Worm (Caenorhabditis elegans) whole organism, L4 larva: ENCODE measurements around the gene hpo-30.

Experiments used
- F10B5.3 ChIP-seq: sonication (generic microtip); optimal IDR thresholded peaks from 2 replicates; lab custom pipeline; 2016; ENCODE audit warnings: mild to moderate bottlenecking, missing genetic modification characterization, missing compliant biosample characterization
- F26F4.8 ChIP-seq: fragments of 200-800 bp; sonication (Bioruptor generic); conservative IDR thresholded peaks from 2 replicates; pipeline ENCODE4 v1.3.6; 2022; ENCODE audit warnings: missing genetic modification characterization, missing compliant biosample characterization
- F49E8.2 ChIP-seq: sonication (generic microtip); optimal IDR thresholded peaks from 2 replicates; lab custom pipeline; 2016; ENCODE audit warnings: missing compliant biosample characterization, mild to moderate bottlenecking, missing genetic modification characterization, borderline replicate concordance
- Y5F2A.4 ChIP-seq: fragments of 200-800 bp; sonication (Bioruptor generic); optimal IDR thresholded peaks from 2 replicates; lab custom pipeline; 2018; ENCODE audit warnings: mild to moderate bottlenecking, missing genetic modification characterization, missing compliant biosample characterization
- ama-1 ChIP-seq: fragments of 150-350 bp; optimal IDR thresholded peaks from 2 replicates; lab custom pipeline; 2014; ENCODE audit warnings: inconsistent platforms, mixed read lengths
- ceh-20 ChIP-seq: fragments of 200-800 bp; sonication (Bioruptor generic); IDR thresholded peaks from 2 replicates; pipeline ENCODE4 v1.3.6; 2022; ENCODE audit warnings: missing genetic modification reagents, missing genetic modification characterization, missing compliant biosample characterization
- ceh-28 ChIP-seq: fragments of 150-350 bp; optimal IDR thresholded peaks from 2 replicates; lab custom pipeline; 2014; ENCODE audit warnings: missing biosample characterization, missing genetic modification reagents, missing genetic modification characterization
- ceh-32 ChIP-seq: sonication (generic microtip); optimal IDR thresholded peaks from 2 replicates; lab custom pipeline; 2016; ENCODE audit warnings: mild to moderate bottlenecking, missing genetic modification characterization, missing compliant biosample characterization; ENCODE audit not compliant: poor library complexity
- ceh-44 ChIP-seq: fragments of 200-800 bp; sonication (Bioruptor generic); IDR thresholded peaks from 2 replicates; pipeline ENCODE4 v1.3.6; 2022; ENCODE audit warnings: missing genetic modification reagents, missing genetic modification characterization, missing compliant biosample characterization
- ces-1 ChIP-seq: fragments of 150-350 bp; sonication (generic microtip); optimal IDR thresholded peaks from 4 replicates; lab custom pipeline; 2014; ENCODE audit warnings: missing biosample characterization, missing genetic modification reagents, missing genetic modification characterization
- daf-12 ChIP-seq: fragments of 150-350 bp; optimal IDR thresholded peaks from 2 replicates; lab custom pipeline; 2014; ENCODE audit warnings: missing biosample characterization, missing genetic modification reagents, missing genetic modification characterization
- daf-8 ChIP-seq: fragments of 200-800 bp; sonication (Bioruptor generic); IDR thresholded peaks from 2 replicates; pipeline ENCODE4 v1.3.6; 2022; ENCODE audit warnings: missing genetic modification characterization, missing compliant biosample characterization
- dmd-8 ChIP-seq: fragments of 200-800 bp; sonication (Bioruptor generic); IDR thresholded peaks from 2 replicates; pipeline ENCODE4 v1.3.6; 2022; ENCODE audit warnings: missing genetic modification characterization, missing compliant biosample characterization
- dpl-1 ChIP-seq: fragments of 150-350 bp; optimal IDR thresholded peaks from 2 replicates; lab custom pipeline; 2014; ENCODE audit warnings: missing biosample characterization, missing genetic modification reagents, missing genetic modification characterization
- egl-27 ChIP-seq: sonication (generic microtip); optimal IDR thresholded peaks from 3 replicates; lab custom pipeline; 2017; ENCODE audit warnings: missing biosample characterization, missing genetic modification reagents, missing genetic modification characterization
- fkh-10 ChIP-seq: fragments of 150-350 bp; optimal IDR thresholded peaks from 2 replicates; lab custom pipeline; 2014; ENCODE audit warnings: missing biosample characterization, missing genetic modification reagents, missing genetic modification characterization
- fos-1 ChIP-seq: fragments of 150-350 bp; optimal IDR thresholded peaks from 2 replicates; lab custom pipeline; 2014; ENCODE audit warnings: missing biosample characterization, missing genetic modification characterization
- gei-8 ChIP-seq: fragments of 200-800 bp; sonication (Bioruptor generic); optimal IDR thresholded peaks from 2 replicates; lab custom pipeline; 2018; ENCODE audit warnings: mild to moderate bottlenecking, missing genetic modification characterization, missing compliant biosample characterization
- hlh-11 ChIP-seq: fragments of 200-800 bp; sonication (Bioruptor generic); optimal IDR thresholded peaks from 2 replicates; lab custom pipeline; 2018; ENCODE audit warnings: mild to moderate bottlenecking, missing genetic modification characterization, missing compliant biosample characterization
- hlh-30 ChIP-seq: sonication (generic microtip); optimal IDR thresholded peaks from 2 replicates; lab custom pipeline; 2017; ENCODE audit warnings: antibody characterized with exemption, mild to moderate bottlenecking, missing genetic modification characterization, missing compliant biosample characterization; ENCODE audit not compliant: insufficient read depth
- hmg-1.1 ChIP-seq: fragments of 200-800 bp; sonication (Bioruptor generic); IDR thresholded peaks from 2 replicates; pipeline ENCODE4 v1.3.6; 2022; ENCODE audit warnings: missing genetic modification reagents, missing genetic modification characterization, missing compliant biosample characterization
- lin-15B ChIP-seq: fragments of 150-350 bp; sonication (generic microtip); optimal IDR thresholded peaks from 3 replicates; lab custom pipeline; 2014; ENCODE audit warnings: missing biosample characterization, missing genetic modification characterization
- lin-38 ChIP-seq: fragments of 200-800 bp; sonication (Bioruptor generic); IDR thresholded peaks from 2 replicates; pipeline ENCODE4 v1.3.6; 2022; ENCODE audit warnings: missing genetic modification reagents, missing genetic modification characterization, missing compliant biosample characterization
- lin-39 ChIP-seq: fragments of 150-350 bp; optimal IDR thresholded peaks from 2 replicates; lab custom pipeline; 2014; ENCODE audit warnings: missing biosample characterization, missing genetic modification reagents, missing genetic modification characterization
- lir-3 ChIP-seq: sonication (generic microtip); optimal IDR thresholded peaks from 2 replicates; lab custom pipeline; 2016; ENCODE audit warnings: mild to moderate bottlenecking, missing genetic modification characterization, missing compliant biosample characterization
- madf-5 ChIP-seq, 2 experiments: fragments of 200-800 bp; sonication (Bioruptor generic); IDR thresholded peaks; 2 replicates each; pipeline ENCODE4 v1.3.6; 2022; ENCODE audit warnings: missing compliant biosample characterization in 2 of 2, missing genetic modification characterization in 2 of 2
- mdt-29 ChIP-seq: fragments of 200-800 bp; sonication (Bioruptor generic); IDR thresholded peaks from 2 replicates; pipeline ENCODE4 v1.3.6; 2022; ENCODE audit warnings: missing genetic modification reagents, missing genetic modification characterization, missing compliant biosample characterization
- mes-2 ChIP-seq: sonication (generic microtip); optimal IDR thresholded peaks from 2 replicates; lab custom pipeline; 2016; ENCODE audit warnings: missing genotype, mild to moderate bottlenecking, missing genetic modification characterization, missing compliant biosample characterization; ENCODE audit not compliant: poor library complexity, severe bottlenecking
- nhr-102 ChIP-seq: sonication (generic microtip); optimal IDR thresholded peaks from 2 replicates; lab custom pipeline; 2016; ENCODE audit warnings: mild to moderate bottlenecking, missing genetic modification characterization, moderate library complexity, missing compliant biosample characterization
- nhr-111 ChIP-seq: fragments of 200-800 bp; sonication (Bioruptor generic); optimal IDR thresholded peaks from 2 replicates; lab custom pipeline; 2018; ENCODE audit warnings: mild to moderate bottlenecking, missing genetic modification characterization, missing compliant biosample characterization
- nhr-25 ChIP-seq: sonication (generic microtip); optimal IDR thresholded peaks from 2 replicates; lab custom pipeline; 2017; ENCODE audit warnings: missing genetic modification characterization, mild to moderate bottlenecking, missing compliant biosample characterization, antibody characterized with exemption, moderate library complexity, borderline replicate concordance; ENCODE audit not compliant: insufficient read depth
- nhr-28 ChIP-seq: fragments of 150-350 bp; optimal IDR thresholded peaks from 2 replicates; lab custom pipeline; 2014; ENCODE audit warnings: missing biosample characterization, missing genetic modification characterization
- nhr-42 ChIP-seq: fragments of 200-800 bp; sonication (Bioruptor generic); IDR thresholded peaks from 2 replicates; pipeline ENCODE4 v1.3.6; 2022; ENCODE audit warnings: missing genetic modification characterization, missing compliant biosample characterization
- nhr-48 ChIP-seq: sonication (generic microtip); optimal IDR thresholded peaks from 2 replicates; lab custom pipeline; 2016; ENCODE audit warnings: mild to moderate bottlenecking, missing genetic modification characterization, missing compliant biosample characterization
- pha-4 ChIP-seq, 2 experiments: fragments of 150-350 bp in 1 of 2; fragments of 200-800 bp in 1 of 2; sonication (Bioruptor generic) in 1 of 2; IDR thresholded peaks in 1 of 2; optimal IDR thresholded peaks in 1 of 2; 2 replicates each; pipeline versions ENCODE4 v1.3.6 to Lab custom; 2014 to 2022; ENCODE audit warnings: missing genetic modification characterization in 2 of 2, missing genetic modification reagents in 2 of 2, missing biosample characterization in 1 of 2, missing compliant biosample characterization in 1 of 2
- php-3 ChIP-seq: fragments of 200-800 bp; sonication (Bioruptor generic); IDR thresholded peaks from 2 replicates; pipeline ENCODE4 v1.3.6; 2022; ENCODE audit warnings: missing genetic modification reagents, missing genetic modification characterization, missing compliant biosample characterization
- pqm-1 ChIP-seq: sonication (generic microtip); optimal IDR thresholded peaks from 2 replicates; lab custom pipeline; 2017; ENCODE audit warnings: missing biosample characterization, missing genetic modification characterization
- set-16 ChIP-seq: fragments of 200-800 bp; sonication (Bioruptor generic); IDR thresholded peaks from 2 replicates; pipeline ENCODE4 v1.3.6; 2022; ENCODE audit warnings: missing genetic modification reagents, missing genetic modification characterization, missing compliant biosample characterization
- skn-1 ChIP-seq: fragments of 150-350 bp; optimal IDR thresholded peaks from 2 replicates; lab custom pipeline; 2014; ENCODE audit warnings: missing biosample characterization, missing genetic modification characterization
- snpc-4 ChIP-seq: fragments of 150-350 bp; optimal IDR thresholded peaks from 2 replicates; lab custom pipeline; 2014; ENCODE audit warnings: missing biosample characterization, missing genetic modification characterization
- spr-3 ChIP-seq: fragments of 200-800 bp; sonication (Bioruptor generic); optimal IDR thresholded peaks from 2 replicates; lab custom pipeline; 2018; ENCODE audit warnings: mild to moderate bottlenecking, missing genetic modification characterization, missing compliant biosample characterization
- unc-130 ChIP-seq: sonication (generic microtip); optimal IDR thresholded peaks from 2 replicates; lab custom pipeline; 2016; ENCODE audit warnings: missing genetic modification reagents, missing genetic modification characterization, missing compliant biosample characterization
- unc-62 ChIP-seq, 3 experiments: fragments of 150-350 bp in 1 of 3; sonication (generic microtip); optimal IDR thresholded peaks in 2 of 3; peaks in 1 of 3; 1 replicate in 1 of 3; 2 replicates in 2 of 3; lab custom pipeline; 2014 to 2017; ENCODE audit warnings: missing biosample characterization in 3 of 3, missing genetic modification characterization in 3 of 3, missing genetic modification reagents in 3 of 3, missing genotype in 1 of 3
- vab-7 ChIP-seq: fragments of 200-800 bp; sonication (Bioruptor generic); IDR thresholded peaks from 2 replicates; pipeline ENCODE4 v1.3.6; 2022; ENCODE audit warnings: missing genetic modification reagents, missing genetic modification characterization, missing compliant biosample characterization
- zag-1 ChIP-seq: fragments of 150-350 bp; optimal IDR thresholded peaks from 2 replicates; lab custom pipeline; 2014; ENCODE audit warnings: missing biosample characterization, missing genetic modification characterization
- zfp-3 ChIP-seq: fragments of 200-800 bp; sonication (Bioruptor generic); conservative IDR thresholded peaks from 2 replicates; pipeline ENCODE4 v1.3.6; 2022; ENCODE audit warnings: missing genetic modification reagents, missing genetic modification characterization, missing compliant biosample characterization
- ztf-7 ChIP-seq: fragments of 150-350 bp; optimal IDR thresholded peaks from 2 replicates; lab custom pipeline; 2014; ENCODE audit warnings: missing biosample characterization, missing genetic modification characterization

The hpo-30 gene

DNA sequence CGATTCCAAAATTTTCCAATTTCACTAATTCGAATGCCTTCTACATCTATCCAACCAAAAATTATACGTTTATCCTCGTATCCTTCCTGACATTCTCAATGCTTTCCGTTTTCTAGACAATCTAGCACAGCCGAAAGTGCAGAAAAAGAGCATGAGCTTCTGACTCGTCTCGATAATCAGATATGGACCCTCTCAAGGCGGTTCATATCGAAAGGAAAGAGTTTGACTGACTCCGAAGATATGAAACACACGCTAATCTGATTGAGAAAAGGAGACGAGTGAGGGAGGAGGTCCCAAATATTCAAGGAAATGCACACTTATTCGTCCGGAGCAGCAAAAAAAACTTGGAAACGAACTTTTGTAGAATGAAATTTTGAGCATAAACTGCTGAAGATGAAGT, 19.0 kb upstream of the hpo-30 start:
- TF ChIP-seq unc-62 (GFP tag; optimal IDR thresholded peaks at IDR 0.05 in 1 of 2; lab: Kevin White, UChicago), result peak in 1 of 2 experiments; percentile 86
- no peak for TF ChIP-seq unc-62 (tag; optimal IDR thresholded peaks at IDR 0.05; lab: Kevin White, UChicago)
- no peak for TF ChIP-seq lir-3 (tag; lab: Kevin White, UChicago)
- TF ChIP-seq, all 104 proteins: peak for 1

DNA sequence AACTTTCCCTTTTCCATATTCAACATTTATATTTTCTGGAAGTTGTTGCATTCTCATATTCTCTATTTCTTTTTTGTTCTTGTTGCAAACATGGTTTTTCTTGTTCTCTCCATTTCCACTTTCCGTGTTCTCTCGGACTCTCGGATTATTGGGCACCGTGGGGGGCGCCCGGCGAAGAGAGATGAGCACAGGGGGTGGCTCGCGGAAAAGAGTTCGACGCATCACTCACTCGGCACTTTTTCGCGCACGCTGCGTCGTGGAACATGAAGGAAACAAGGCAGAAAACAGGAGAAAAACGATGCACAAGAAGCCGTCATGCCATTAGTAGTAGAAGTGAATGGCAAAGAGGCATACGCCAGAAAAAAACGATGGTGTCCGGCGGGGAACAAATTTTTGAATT, 16.5 kb upstream of the hpo-30 start:
- TF ChIP-seq ces-1 (GFP tag; lab: Kevin White, UChicago) (no peak), daf-8 (GFP tag; lab: Robert Waterston, UW) (no peak), zag-1 (no peak), pha-4 (GFP tag; IDR thresholded peaks at IDR 0.05; lab: Robert Waterston, UW) (no peak), pha-4 (tag; optimal IDR thresholded peaks at IDR 0.05; lab: Kevin White, UChicago) (no peak), F10B5.3 (no peak), F26F4.8 (GFP tag; lab: Robert Waterston, UW) (0 out of 2 replicates have a peak, but pooled peaks have one; percentile 8), unc-130 (GFP tag; lab: Kevin White, UChicago) (no peak), snpc-4 (tag; lab: Kevin White, UChicago) (no peak), egl-27 (tag; lab: Kevin White, UChicago) (no peak), lin-39 (no peak), zfp-3 (GFP tag; lab: Robert Waterston, UW) (no peak), lin-38 (no peak), set-16 (peak; percentile 67), nhr-111 (GFP tag; lab: Kevin White, UChicago) (no peak), hmg-1.1 (GFP tag; lab: Robert Waterston, UW) (0 out of 2 replicates have a peak, but pooled peaks have one; percentile 17), nhr-25 (tag; lab: Kevin White, UChicago) (no peak), nhr-102 (tag; lab: Kevin White, UChicago) (no peak), nhr-48 (tag; lab: Kevin White, UChicago) (no peak), php-3 (no peak), dmd-8 (GFP tag; lab: Robert Waterston, UW) (no peak), vab-7 (GFP tag; lab: Robert Waterston, UW) (no peak), mes-2 (tag; lab: Kevin White, UChicago) (no peak)

DNA sequence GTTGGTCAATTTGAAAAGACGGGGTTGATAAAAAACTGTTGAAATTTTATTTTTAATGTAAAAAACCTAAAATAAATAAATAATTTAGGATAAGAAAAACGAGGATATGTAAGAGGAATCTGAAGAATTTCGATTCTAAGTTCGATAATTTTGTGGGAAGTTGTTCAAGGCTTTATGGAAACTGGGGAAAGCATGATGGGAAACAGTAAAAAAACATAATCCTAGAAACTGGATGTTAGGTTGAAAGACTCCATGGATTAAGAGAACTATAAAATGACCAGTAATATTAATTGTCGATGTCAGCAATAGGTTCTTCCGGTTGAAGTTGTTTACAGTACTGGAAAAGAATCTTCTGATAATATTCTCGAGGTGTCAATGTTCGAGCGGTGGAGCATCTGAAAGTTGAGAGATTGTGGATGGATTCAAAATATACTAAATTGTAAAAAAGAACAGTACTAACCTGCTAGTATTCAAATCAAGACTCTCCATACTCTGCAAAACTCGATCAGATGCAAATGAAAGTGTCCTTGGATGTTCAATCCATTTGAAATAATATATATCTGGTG, 10.2 kb upstream of the hpo-30 start:
- TF ChIP-seq madf-5 (GFP tag; IDR thresholded peaks at IDR 0.05; lab: Robert Waterston, UW), result no peak
- no peak for TF ChIP-seq ceh-20
- TF ChIP-seq nhr-42 (GFP tag; lab: Robert Waterston, UW), result no peak
- peak; percentile 20 for TF ChIP-seq gei-8 (GFP tag; lab: Kevin White, UChicago)
- no peak for TF ChIP-seq daf-8 (GFP tag; lab: Robert Waterston, UW)
- 0 out of 2 replicates have a peak, but pooled peaks have one; percentile 31 for TF ChIP-seq lin-38
- TF ChIP-seq nhr-28 (tag; lab: Kevin White, UChicago), result no peak
- TF ChIP-seq lin-15B, result no peak
- no peak for TF ChIP-seq Y5F2A.4 (GFP tag; lab: Kevin White, UChicago)
- no peak for TF ChIP-seq ztf-7
- no peak for TF ChIP-seq ama-1
- no peak for TF ChIP-seq ceh-28 (tag; lab: Kevin White, UChicago)
- TF ChIP-seq ceh-32 (tag; lab: Kevin White, UChicago), result no peak
- TF ChIP-seq fos-1 (tag; lab: Kevin White, UChicago), result no peak
- TF ChIP-seq hlh-30, result no peak
- TF ChIP-seq ceh-44 (GFP tag; lab: Robert Waterston, UW), result no peak
- no peak for TF ChIP-seq fkh-10 (GFP tag; lab: Kevin White, UChicago)
- TF ChIP-seq spr-3 (GFP tag; lab: Kevin White, UChicago), result no peak
- TF ChIP-seq hlh-11 (tag; lab: Kevin White, UChicago), result no peak
- TF ChIP-seq pqm-1 (tag; lab: Kevin White, UChicago), result no peak
- no peak for TF ChIP-seq mdt-29 (GFP tag; lab: Robert Waterston, UW)
- peak; percentile 2 for TF ChIP-seq F49E8.2 (tag; lab: Kevin White, UChicago)
- TF ChIP-seq skn-1, result no peak
- no peak for TF ChIP-seq daf-12 (tag; lab: Kevin White, UChicago)
- no peak for TF ChIP-seq dpl-1 (GFP tag; lab: Kevin White, UChicago)
